Fruit fly (Drosophila melanogaster): Measurements from ENCODE around the gene CG12402.

DNA sequence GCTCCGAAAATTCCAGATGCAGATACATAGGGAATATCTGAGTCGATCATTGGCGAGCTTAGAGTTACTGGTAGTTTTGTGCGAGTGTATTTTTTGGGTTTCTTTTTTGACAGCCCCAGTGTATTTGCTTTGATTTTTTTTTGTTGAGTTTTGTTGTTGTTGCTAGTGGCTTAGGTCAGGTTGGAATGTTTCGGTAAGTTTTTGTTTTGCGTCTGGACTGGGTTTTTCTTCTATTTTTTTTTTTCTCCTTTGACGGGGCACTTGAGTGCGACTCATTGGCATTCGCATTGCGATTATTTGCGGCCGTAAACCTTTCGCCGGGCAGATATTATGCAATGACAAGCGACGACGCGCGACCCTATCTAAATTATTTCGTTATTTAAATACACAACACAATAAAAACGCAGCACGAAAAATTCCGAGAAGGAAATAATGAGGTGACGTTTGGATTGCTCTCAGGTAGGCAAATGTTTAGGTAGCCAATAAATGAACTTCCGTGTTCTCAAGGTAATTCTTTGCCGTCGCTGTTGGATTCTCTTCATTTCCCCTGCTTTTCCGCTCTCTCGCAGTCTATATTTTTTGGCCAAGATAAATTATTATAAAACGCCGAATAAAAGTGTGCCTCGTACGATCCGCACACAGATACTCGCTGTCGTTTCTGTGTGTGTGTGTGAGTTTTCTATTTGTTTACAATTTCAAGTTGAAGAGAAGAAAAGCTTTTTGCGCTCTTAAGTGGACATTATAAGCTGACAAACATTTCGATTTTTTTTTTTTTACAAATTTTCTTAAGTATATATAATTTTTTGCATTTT lies 43.8 kb downstream of the CG12402 start:
- TF ChIP-seq CG8478 (optimal IDR thresholded peaks at IDR 0.05), result no peak
- no peak for TF ChIP-seq CTCF (optimal IDR thresholded peaks at IDR 0.05)

Data from S2 (cell line).